Fruit fly (Drosophila melanogaster) whole organism, prepupa: ENCODE data around the gene Sec15.
A peak's percentile ranks its signal among the peaks of the same experiment; 100 is the strongest.

Experiments
- Blimp-1 ChIP-seq: fragments of 200-800 bp; sonication (Bioruptor generic); optimal IDR thresholded peaks from 3 replicates; lab custom pipeline; 2017; ENCODE audit warnings: missing biosample characterization, missing genetic modification characterization, mild to moderate bottlenecking, moderate library complexity, missing genetic modification reagents
- CG10631 ChIP-seq: fragments of 200-800 bp; sonication (Bioruptor generic); optimal IDR thresholded peaks from 2 replicates; lab custom pipeline; 2016; ENCODE audit warnings: missing biosample characterization, missing genetic modification characterization
- CG11902 ChIP-seq: fragments of 200-800 bp; sonication (Bioruptor generic); optimal IDR thresholded peaks from 3 replicates; lab custom pipeline; 2016; ENCODE audit warnings: missing biosample characterization, missing genetic modification characterization
- CG1621 ChIP-seq: fragments of 200-800 bp; sonication (Bioruptor generic); optimal IDR thresholded peaks from 3 replicates; lab custom pipeline; 2018; ENCODE audit warnings: missing biosample characterization, mild to moderate bottlenecking, missing genetic modification characterization
- CG16779 ChIP-seq: fragments of 200-800 bp; sonication (Bioruptor generic); optimal IDR thresholded peaks from 3 replicates; lab custom pipeline; 2017; ENCODE audit warnings: missing biosample characterization, mild to moderate bottlenecking, missing genetic modification characterization
- CG3032 ChIP-seq: fragments of 200-800 bp; optimal IDR thresholded peaks from 2 replicates; lab custom pipeline; 2019; ENCODE audit warnings: missing biosample characterization, mild to moderate bottlenecking, missing genetic modification characterization, moderate library complexity
- CG31627 ChIP-seq: fragments of 200-800 bp; sonication (Bioruptor generic); optimal IDR thresholded peaks from 3 replicates; lab custom pipeline; 2016; ENCODE audit warnings: missing biosample characterization, missing genetic modification characterization
- CG6163 ChIP-seq: fragments of 200-800 bp; sonication (Bioruptor generic); IDR thresholded peaks from 3 replicates; pipeline ENCODE4 v1.3.6; 2022; ENCODE audit warnings: missing biosample characterization, missing genetic modification characterization
- CG6808 ChIP-seq: fragments of 200-800 bp; sonication (Bioruptor generic); optimal IDR thresholded peaks from 3 replicates; lab custom pipeline; 2017; ENCODE audit warnings: missing biosample characterization, missing genetic modification characterization, mild to moderate bottlenecking, moderate library complexity, missing genetic modification reagents
- CG6854 ChIP-seq: fragments of 200-800 bp; sonication (Bioruptor generic); optimal IDR thresholded peaks from 2 replicates; lab custom pipeline; 2017; ENCODE audit warnings: missing biosample characterization, mild to moderate bottlenecking, missing genetic modification characterization
- CG7368 ChIP-seq: fragments of 200-800 bp; sonication (Bioruptor generic); optimal IDR thresholded peaks from 3 replicates; lab custom pipeline; 2016; ENCODE audit warnings: missing biosample characterization, missing genetic modification characterization
- CG8119 ChIP-seq: fragments of 200-800 bp; sonication (Bioruptor generic); IDR thresholded peaks from 3 replicates; pipeline ENCODE4 v1.3.6; 2022; ENCODE audit warnings: missing biosample characterization, missing genetic modification characterization
- CG9139 ChIP-seq: fragments of 200-800 bp; sonication (Bioruptor generic); optimal IDR thresholded peaks from 3 replicates; lab custom pipeline; 2017; ENCODE audit warnings: missing biosample characterization, mild to moderate bottlenecking, missing genetic modification characterization
- Eip75B ChIP-seq: fragments of 200-800 bp; sonication (Bioruptor generic); optimal IDR thresholded peaks from 3 replicates; lab custom pipeline; 2016; ENCODE audit warnings: missing biosample characterization, missing genetic modification characterization
- Eip78C ChIP-seq: fragments of 200-800 bp; sonication (Bioruptor generic); peaks from one replicate; lab custom pipeline; 2016; ENCODE audit warnings: missing biosample characterization, missing genetic modification characterization
- Eip93F ChIP-seq: fragments of 200-800 bp; sonication (Bioruptor generic); optimal IDR thresholded peaks from 2 replicates; lab custom pipeline; 2016; ENCODE audit warnings: missing biosample characterization, mild to moderate bottlenecking, missing genetic modification characterization
- Ets21C ChIP-seq: fragments of 200-800 bp; sonication (Bioruptor generic); optimal IDR thresholded peaks from 3 replicates; lab custom pipeline; 2016; ENCODE audit warnings: missing biosample characterization, missing genetic modification characterization
- Ets96B ChIP-seq: fragments of 200-800 bp; optimal IDR thresholded peaks from 2 replicates; lab custom pipeline; 2019; ENCODE audit warnings: missing biosample characterization, mild to moderate bottlenecking, missing genetic modification characterization, moderate library complexity
- Hr38 ChIP-seq: sonication (Bioruptor generic); optimal IDR thresholded peaks from 2 replicates; lab custom pipeline; 2016; ENCODE audit warnings: missing biosample characterization, missing genetic modification characterization
- Hr39 ChIP-seq: fragments of 200-800 bp; sonication (Bioruptor generic); optimal IDR thresholded peaks from 2 replicates; lab custom pipeline; 2016; ENCODE audit warnings: missing biosample characterization, missing genetic modification characterization
- Lpt ChIP-seq: fragments of 200-800 bp; sonication (Bioruptor generic); optimal IDR thresholded peaks from 3 replicates; lab custom pipeline; 2016; ENCODE audit warnings: missing biosample characterization, missing genetic modification characterization
- OdsH ChIP-seq: fragments of 200-800 bp; sonication (Bioruptor generic); optimal IDR thresholded peaks from 3 replicates; lab custom pipeline; 2016; ENCODE audit warnings: missing biosample characterization, missing genetic modification characterization
- Smox ChIP-seq: fragments of 200-800 bp; sonication (Bioruptor generic); optimal IDR thresholded peaks from 3 replicates; lab custom pipeline; 2016; ENCODE audit warnings: missing biosample characterization, missing genetic modification characterization
- Sox102F ChIP-seq: fragments of 200-800 bp; sonication (Bioruptor generic); optimal IDR thresholded peaks from 2 replicates; lab custom pipeline; 2016; ENCODE audit warnings: missing biosample characterization, mild to moderate bottlenecking, missing genetic modification characterization
- Sox14 ChIP-seq: fragments of 200-800 bp; sonication (Bioruptor generic); optimal IDR thresholded peaks from 3 replicates; lab custom pipeline; 2016; ENCODE audit warnings: missing biosample characterization, missing genetic modification characterization
- achi ChIP-seq: fragments of 200-800 bp; sonication (Bioruptor generic); optimal IDR thresholded peaks from 3 replicates; lab custom pipeline; 2016; ENCODE audit warnings: missing biosample characterization, missing genetic modification characterization
- acj6 ChIP-seq: fragments of 200-800 bp; sonication (Bioruptor generic); optimal IDR thresholded peaks from 3 replicates; lab custom pipeline; 2016; ENCODE audit warnings: missing biosample characterization, missing genetic modification characterization
- cyc ChIP-seq: fragments of 200-800 bp; sonication (Bioruptor generic); optimal IDR thresholded peaks from 3 replicates; lab custom pipeline; 2016; ENCODE audit warnings: missing biosample characterization, missing genetic modification characterization
- dac ChIP-seq: fragments of 200-800 bp; sonication (Bioruptor generic); optimal IDR thresholded peaks from 2 replicates; lab custom pipeline; 2017; ENCODE audit warnings: missing biosample characterization, mild to moderate bottlenecking, missing genetic modification characterization
- dsx ChIP-seq: fragments of 200-800 bp; optimal IDR thresholded peaks from 3 replicates; lab custom pipeline; 2019; ENCODE audit warnings: missing biosample characterization, mild to moderate bottlenecking, missing genetic modification characterization, moderate library complexity; ENCODE audit not compliant: poor library complexity, severe bottlenecking
- eg ChIP-seq: fragments of 200-800 bp; sonication (Bioruptor generic); IDR thresholded peaks from 3 replicates; pipeline ENCODE4 v1.3.6; 2022; ENCODE audit warnings: missing biosample characterization, missing genetic modification characterization
- esn ChIP-seq: fragments of 200-800 bp; sonication (Bioruptor generic); optimal IDR thresholded peaks from 2 replicates; lab custom pipeline; 2016; ENCODE audit warnings: missing biosample characterization, mild to moderate bottlenecking, missing genetic modification characterization, moderate library complexity
- fd59A ChIP-seq: fragments of 200-800 bp; sonication (Bioruptor generic); optimal IDR thresholded peaks from 2 replicates; lab custom pipeline; 2017; ENCODE audit warnings: missing biosample characterization, mild to moderate bottlenecking, missing genetic modification characterization, missing genetic modification reagents
- fd85E ChIP-seq: fragments of 200-800 bp; sonication (Bioruptor generic); optimal IDR thresholded peaks from 3 replicates; lab custom pipeline; 2016; ENCODE audit warnings: missing biosample characterization, missing genetic modification characterization
- fkh ChIP-seq: fragments of 200-800 bp; sonication (Bioruptor generic); optimal IDR thresholded peaks from 3 replicates; lab custom pipeline; 2017; ENCODE audit warnings: missing biosample characterization, mild to moderate bottlenecking, missing genetic modification characterization, moderate library complexity
- lz ChIP-seq: fragments of 200-800 bp; sonication (Bioruptor generic); optimal IDR thresholded peaks from 3 replicates; lab custom pipeline; 2016; ENCODE audit warnings: missing biosample characterization, missing genetic modification characterization
- net ChIP-seq: fragments of 200-800 bp; sonication (Bioruptor generic); optimal IDR thresholded peaks from 3 replicates; lab custom pipeline; 2016; ENCODE audit warnings: missing biosample characterization, missing genetic modification characterization
- pdm3 ChIP-seq: fragments of 200-800 bp; sonication (Bioruptor generic); optimal IDR thresholded peaks from 3 replicates; lab custom pipeline; 2016; ENCODE audit warnings: missing biosample characterization, missing genetic modification characterization
- spab ChIP-seq: fragments of 200-800 bp; sonication (Bioruptor generic); optimal IDR thresholded peaks from 2 replicates; lab custom pipeline; 2017; ENCODE audit warnings: missing biosample characterization, mild to moderate bottlenecking, missing genetic modification characterization, missing genetic modification reagents
- svp ChIP-seq: fragments of 200-800 bp; sonication (Bioruptor generic); peaks from one replicate; lab custom pipeline; 2016; ENCODE audit warnings: missing biosample characterization, missing genetic modification characterization
- topi ChIP-seq: fragments of 200-800 bp; sonication (Bioruptor generic); optimal IDR thresholded peaks from 3 replicates; lab custom pipeline; 2016; ENCODE audit warnings: missing biosample characterization, missing genetic modification characterization
- vri ChIP-seq: fragments of 200-800 bp; sonication (Bioruptor generic); optimal IDR thresholded peaks from 3 replicates; lab custom pipeline; 2016; ENCODE audit warnings: missing biosample characterization, mild to moderate bottlenecking, missing genetic modification characterization

Gene Sec15

dm6 chr3R:21107907-21108591 lies at the start of gene Sec15, which contains the start of gene rtet:
Sec15 (minus strand) TSS chr3R:21107972.
rtet (plus strand) TSS chr3R:21108446.
- peak; percentile 55 for TF ChIP-seq Hr39 (GFP tag; lab: Kevin White, UChicago)
- TF ChIP-seq Eip75B (GFP tag; lab: Kevin White, UChicago) = no peak
- no peak for TF ChIP-seq CG11902 (GFP tag; lab: Kevin White, UChicago)
- no peak for TF ChIP-seq Sox102F (GFP tag; lab: Kevin White, UChicago)
- TF ChIP-seq topi (GFP tag; lab: Kevin White, UChicago) = peak; percentile 51
- peak; percentile 75 for TF ChIP-seq esn (GFP tag; lab: Kevin White, UChicago)
- TF ChIP-seq Eip78C (GFP tag; lab: Kevin White, UChicago) = peak; percentile 81
- TF ChIP-seq OdsH (GFP tag; lab: Kevin White, UChicago) = no peak
- TF ChIP-seq Ets96B (tag; lab: Kevin White, UChicago) = peak; percentile 39
- peak; percentile 45 for TF ChIP-seq CG3032
- TF ChIP-seq acj6 (GFP tag; lab: Kevin White, UChicago) = peak; percentile 49
- TF ChIP-seq dac (GFP tag; lab: Kevin White, UChicago) = peak; percentile 24
- TF ChIP-seq Sox14 (GFP tag; lab: Kevin White, UChicago) = peak; percentile 60
- no peak for TF ChIP-seq achi (GFP tag; lab: Kevin White, UChicago)
- TF ChIP-seq CG10631 (GFP tag; lab: Kevin White, UChicago) = peak; percentile 34
- TF ChIP-seq lz = peak; percentile 41
- no peak for TF ChIP-seq Smox (GFP tag; lab: Kevin White, UChicago)
- TF ChIP-seq Blimp-1 (GFP tag; lab: Kevin White, UChicago) = peak; percentile 74
- TF ChIP-seq CG31627 (GFP tag; lab: Kevin White, UChicago) = peak; percentile 47
- TF ChIP-seq CG8119 (GFP tag; lab: Robert Waterston, UW) = no peak
- peak; percentile 37 for TF ChIP-seq fd59A (GFP tag; lab: Kevin White, UChicago)
- TF ChIP-seq spab (GFP tag; lab: Kevin White, UChicago) = no peak
- TF ChIP-seq CG9139 (GFP tag; lab: Kevin White, UChicago) = no peak
- 0 out of 3 replicates have a peak, but pooled peaks have one; percentile 16 for TF ChIP-seq CG6163
- TF ChIP-seq svp (GFP tag; lab: Kevin White, UChicago) = peak; percentile 85
- TF ChIP-seq Eip93F (GFP tag; lab: Kevin White, UChicago) = peak; percentile 35
- no peak for TF ChIP-seq CG16779
- TF ChIP-seq eg (GFP tag; lab: Robert Waterston, UW) = no peak
- no peak for TF ChIP-seq Ets21C (GFP tag; lab: Kevin White, UChicago)
- TF ChIP-seq cyc = peak; percentile 41
- TF ChIP-seq pdm3 (GFP tag; lab: Kevin White, UChicago) = no peak
- no peak for TF ChIP-seq Lpt (GFP tag; lab: Kevin White, UChicago)
- TF ChIP-seq CG1621 (tag; lab: Kevin White, UChicago) = no peak
- no peak for TF ChIP-seq net
- peak; percentile 72 for TF ChIP-seq dsx (GFP tag; lab: Kevin White, UChicago)
- TF ChIP-seq CG7368 (GFP tag; lab: Kevin White, UChicago) = peak; percentile 6
- no peak for TF ChIP-seq CG6854 (GFP tag; lab: Kevin White, UChicago)

- TF ChIP-seq Eip93F (GFP tag; lab: Kevin White, UChicago) = peak; percentile 43
- TF ChIP-seq vri (GFP tag; lab: Kevin White, UChicago) = peak; percentile 76
- TF ChIP-seq svp (GFP tag; lab: Kevin White, UChicago) = no peak
- TF ChIP-seq Sox14 (GFP tag; lab: Kevin White, UChicago) = peak; percentile 43
- no peak for TF ChIP-seq CG6808 (GFP tag; lab: Kevin White, UChicago)
- no peak for TF ChIP-seq CG3032
- no peak for TF ChIP-seq Hr38 (GFP tag; lab: Kevin White, UChicago)
- TF ChIP-seq lz = no peak
- TF ChIP-seq cyc = no peak
- no peak for TF ChIP-seq fd59A (GFP tag; lab: Kevin White, UChicago)
- TF ChIP-seq topi (GFP tag; lab: Kevin White, UChicago) = no peak
- TF ChIP-seq Blimp-1 (GFP tag; lab: Kevin White, UChicago) = no peak
- no peak for TF ChIP-seq CG11902 (GFP tag; lab: Kevin White, UChicago)
- TF ChIP-seq net = no peak
- no peak for TF ChIP-seq achi (GFP tag; lab: Kevin White, UChicago)
- peak; percentile 17 for TF ChIP-seq CG9139 (GFP tag; lab: Kevin White, UChicago)
- peak; percentile 55 for TF ChIP-seq fkh (GFP tag; lab: Kevin White, UChicago)
- peak; percentile 4 for TF ChIP-seq CG16779
- TF ChIP-seq CG6163 = no peak
- TF ChIP-seq fd85E = no peak
- peak; percentile 14 for TF ChIP-seq CG6854 (GFP tag; lab: Kevin White, UChicago)
- TF ChIP-seq Lpt (GFP tag; lab: Kevin White, UChicago) = no peak
- TF ChIP-seq Eip78C (GFP tag; lab: Kevin White, UChicago) = peak; percentile 60
Observed at dm6 chr3R:21156572-21157480, 49.1 kb upstream of the Sec15 start.
